Worm (Caenorhabditis elegans): ENCODE data around the gene ZK185.2.

DNA sequence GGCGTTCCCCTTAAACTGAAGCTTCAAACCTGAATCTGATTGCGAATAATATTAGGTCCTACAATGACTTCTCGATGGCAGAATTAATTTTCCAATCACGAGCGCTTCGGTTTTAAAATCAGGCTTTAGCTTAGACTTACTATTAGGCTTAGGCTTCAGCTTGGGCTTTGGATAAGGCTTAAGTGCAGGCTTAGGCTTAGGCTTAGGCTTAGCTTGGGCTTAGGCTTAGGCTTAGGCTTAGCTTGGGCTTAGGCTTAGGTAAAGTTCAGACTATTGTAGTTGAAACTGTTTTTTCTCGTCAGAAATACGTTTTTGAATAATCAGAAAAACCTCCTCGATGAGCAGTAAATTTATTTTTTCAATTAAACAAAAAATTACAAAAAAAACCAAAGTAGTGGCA, 9.6 kb upstream of the ZK185.2 start:
- TF ChIP-seq flt-1 (GFP tag; IDR thresholded peaks at IDR 0.05) (no peak), tab-1 (GFP tag; IDR thresholded peaks at IDR 0.05) (no peak)
